Worm (Caenorhabditis elegans) whole organism, midembryonic: Measurements from ENCODE around the gene C14C10.5.

ENCODE experiments used
- T22C8.4 ChIP-seq: fragments of 200-800 bp; sonication (Bioruptor generic); IDR thresholded peaks from 2 replicates; pipeline ENCODE4 v1.3.6; 2022; ENCODE audit warnings: missing genetic modification characterization, missing compliant biosample characterization
- cog-1 ChIP-seq: sonication (generic microtip); optimal IDR thresholded peaks from 2 replicates; lab custom pipeline; 2016; ENCODE audit warnings: missing genetic modification characterization, missing compliant biosample characterization
- flt-1 ChIP-seq: fragments of 200-800 bp; sonication (Bioruptor generic); IDR thresholded peaks from 2 replicates; pipeline ENCODE4 v1.3.6; 2022; ENCODE audit warnings: missing genetic modification characterization, missing compliant biosample characterization
- klf-2 ChIP-seq: fragments of 200-800 bp; sonication (Bioruptor generic); conservative IDR thresholded peaks from 2 replicates; pipeline ENCODE4 v1.3.6; 2022; ENCODE audit warnings: missing genetic modification reagents, missing genetic modification characterization, missing compliant biosample characterization
- ref-1 ChIP-seq: fragments of 200-800 bp; sonication (Bioruptor generic); conservative IDR thresholded peaks from 2 replicates; pipeline ENCODE4 v1.3.6; 2022; ENCODE audit warnings: missing genetic modification reagents, missing genetic modification characterization, missing compliant biosample characterization
- ztf-23 ChIP-seq: fragments of 200-800 bp; sonication (Bioruptor generic); IDR thresholded peaks from 2 replicates; pipeline ENCODE4 v1.3.6; 2022; ENCODE audit warnings: missing genetic modification reagents, missing genetic modification characterization, missing compliant biosample characterization
- ztf-29 ChIP-seq: fragments of 200-800 bp; sonication (Bioruptor generic); IDR thresholded peaks from 2 replicates; pipeline ENCODE4 v1.3.6; 2022; ENCODE audit warnings: missing genetic modification reagents, missing genetic modification characterization, missing compliant biosample characterization

- TF ChIP-seq cog-1 (tag; lab: Kevin White, UChicago), result no peak
- TF ChIP-seq ztf-23 (GFP tag; lab: Robert Waterston, UW), result no peak
- no peak for TF ChIP-seq klf-2 (GFP tag; lab: Robert Waterston, UW)
- no peak for TF ChIP-seq T22C8.4 (GFP tag; lab: Robert Waterston, UW)
- TF ChIP-seq ref-1 (GFP tag; lab: Robert Waterston, UW), result no peak
- no peak for TF ChIP-seq ztf-29 (GFP tag; lab: Robert Waterston, UW)
- no peak for TF ChIP-seq flt-1 (GFP tag; lab: Robert Waterston, UW)
These were observed 29.7 kb upstream of the C14C10.5 start for ce11 chrV:12570271-12570670.
